Fruit fly (Drosophila melanogaster) whole organism, prepupa: ENCODE results near the gene CG17109.

Experiments used
- CG10631 ChIP-seq: fragments of 200-800 bp; sonication (Bioruptor generic); optimal IDR thresholded peaks from 2 replicates; lab custom pipeline; 2016; ENCODE audit warnings: missing biosample characterization, missing genetic modification characterization
- CG1621 ChIP-seq: fragments of 200-800 bp; sonication (Bioruptor generic); optimal IDR thresholded peaks from 3 replicates; lab custom pipeline; 2018; ENCODE audit warnings: missing biosample characterization, mild to moderate bottlenecking, missing genetic modification characterization
- CG16779 ChIP-seq: fragments of 200-800 bp; sonication (Bioruptor generic); optimal IDR thresholded peaks from 3 replicates; lab custom pipeline; 2017; ENCODE audit warnings: missing biosample characterization, mild to moderate bottlenecking, missing genetic modification characterization
- CG3919 ChIP-seq: fragments of 200-800 bp; sonication (Bioruptor generic); optimal IDR thresholded peaks from 3 replicates; lab custom pipeline; 2016; ENCODE audit warnings: missing biosample characterization, missing genetic modification characterization
- Eip93F ChIP-seq: fragments of 200-800 bp; sonication (Bioruptor generic); optimal IDR thresholded peaks from 2 replicates; lab custom pipeline; 2016; ENCODE audit warnings: missing biosample characterization, mild to moderate bottlenecking, missing genetic modification characterization
- Met ChIP-seq: fragments of 200-800 bp; sonication (Bioruptor generic); optimal IDR thresholded peaks from 3 replicates; lab custom pipeline; 2016; ENCODE audit warnings: missing biosample characterization, missing genetic modification characterization
- salr ChIP-seq, 2 experiments: fragments of 200-800 bp; sonication (Bioruptor generic); optimal IDR thresholded peaks; 3 replicates each; lab custom pipeline; 2016 to 2018; ENCODE audit warnings: missing biosample characterization in 2 of 2, missing genetic modification characterization in 2 of 2, mild to moderate bottlenecking in 1 of 2

dm6 chr3R:23126241-23127022 is 30.9 kb downstream of the CG17109 start, which contains the start of gene CG31365:
- TF ChIP-seq Met (GFP tag; lab: Kevin White, UChicago) (no peak), CG3919 (GFP tag; lab: Kevin White, UChicago) (no peak), CG1621 (tag; lab: Kevin White, UChicago) (peak; percentile 10), CG10631 (GFP tag; lab: Kevin White, UChicago) (no peak), CG16779 (no peak), Eip93F (GFP tag; lab: Kevin White, UChicago) (no peak), salr (GFP tag; optimal IDR thresholded peaks at IDR 0.05; lab: Kevin White, UChicago) (no peak)
